Worm (Caenorhabditis elegans): ENCODE results near the gene C45G9.12.
A peak's percentile ranks its signal among the peaks of the same experiment; 100 is the strongest.

C45G9.12 gene

ce11 chrIII:5089489-5089888 is 18.1 kb upstream of the C45G9.12 start:
- peak; percentile 37 for TF ChIP-seq nhr-25 (tag; optimal IDR thresholded peaks at IDR 0.05)
- TF ChIP-seq nhr-21 (tag; optimal IDR thresholded peaks at IDR 0.05), result peak; percentile 68
- no peak for TF ChIP-seq nhr-10 (tag; optimal IDR thresholded peaks at IDR 0.05)
- TF ChIP-seq sma-9 (GFP tag; optimal IDR thresholded peaks at IDR 0.05), result peak; percentile 77
- TF ChIP-seq sma-9 (tag; optimal IDR thresholded peaks at IDR 0.05), result no peak
- TF ChIP-seq fos-1 (tag; optimal IDR thresholded peaks at IDR 0.05), result peak; percentile 2

DNA sequence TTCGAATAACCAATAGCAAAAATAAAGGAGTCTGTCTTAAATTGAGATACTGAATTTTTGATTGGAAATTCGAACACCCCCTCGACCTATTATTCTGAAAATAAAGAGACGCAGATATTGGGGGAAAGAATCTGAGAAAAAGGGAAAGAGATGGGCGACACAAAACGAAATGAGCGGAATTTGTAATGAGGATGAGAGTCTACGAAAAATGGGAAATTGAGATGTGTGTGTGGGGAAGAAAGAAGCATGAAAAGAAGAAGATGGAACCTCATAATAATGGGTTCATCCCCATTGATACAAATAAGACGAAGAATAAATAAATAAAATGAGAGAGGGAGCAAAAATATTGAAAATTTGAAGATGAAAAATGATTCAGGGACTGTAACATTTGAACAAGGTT is 14.1 kb upstream of the C45G9.12 start, which contains the start of gene cah-1:
TSS of gene cah-1 (minus strand) at position 101 of the 400 bp plus-strand sequence.
- no peak for TF ChIP-seq ztf-1 (GFP tag; conservative IDR thresholded peaks at IDR 0.05)
- TF ChIP-seq elt-3 (tag; optimal IDR thresholded peaks at IDR 0.05), result no peak
- peak; percentile 23 for TF ChIP-seq unc-55 (GFP tag; optimal IDR thresholded peaks at IDR 0.05)
- no peak for TF ChIP-seq nhr-10 (tag; optimal IDR thresholded peaks at IDR 0.05)
- no peak for TF ChIP-seq mbf-1 (tag; optimal IDR thresholded peaks at IDR 0.05)
- no peak for TF ChIP-seq peb-1 (tag; optimal IDR thresholded peaks at IDR 0.05)
- TF ChIP-seq lsy-2 (tag; optimal IDR thresholded peaks at IDR 0.05), result no peak

ce11 chrIII:5083304-5083703 is 11.9 kb upstream of the C45G9.12 start:
- no peak for TF ChIP-seq ceh-82 (tag; optimal IDR thresholded peaks at IDR 0.05)
- TF ChIP-seq nhr-21 (tag; optimal IDR thresholded peaks at IDR 0.05), result peak; percentile 22
- no peak for TF ChIP-seq ztf-11 (tag; optimal IDR thresholded peaks at IDR 0.05)
- peak; percentile 31 for TF ChIP-seq ztf-4 (tag; optimal IDR thresholded peaks at IDR 0.05)
- no peak for TF ChIP-seq F13H6.1 (tag; optimal IDR thresholded peaks at IDR 0.05)
- TF ChIP-seq nhr-77 (tag; optimal IDR thresholded peaks at IDR 0.05), result no peak
- no peak for TF ChIP-seq Y55F3AM.14 (GFP tag; optimal IDR thresholded peaks at IDR 0.05)
- TF ChIP-seq nhr-11 (tag; optimal IDR thresholded peaks at IDR 0.05), result no peak
- no peak for TF ChIP-seq gmeb-1 (tag; optimal IDR thresholded peaks at IDR 0.05)
- no peak for TF ChIP-seq fos-1 (tag; optimal IDR thresholded peaks at IDR 0.05)
- TF ChIP-seq sma-3 (GFP tag; optimal IDR thresholded peaks at IDR 0.05), result peak; percentile 24
- TF ChIP-seq crh-2 (tag; optimal IDR thresholded peaks at IDR 0.05), result no peak
- TF ChIP-seq mdl-1 (tag; optimal IDR thresholded peaks at IDR 0.05), result no peak

- TF ChIP-seq C34F6.9 (tag; optimal IDR thresholded peaks at IDR 0.05), result no peak
- no peak for TF ChIP-seq ama-1 (optimal IDR thresholded peaks at IDR 0.05)
- TF ChIP-seq nhr-23 (tag; optimal IDR thresholded peaks at IDR 0.05), result no peak
- no peak for TF ChIP-seq sma-9 (GFP tag; optimal IDR thresholded peaks at IDR 0.05)
- TF ChIP-seq sma-9 (tag; optimal IDR thresholded peaks at IDR 0.05), result no peak
- no peak for TF ChIP-seq sem-4 (tag; optimal IDR thresholded peaks at IDR 0.05)
- TF ChIP-seq lin-13 (GFP tag; optimal IDR thresholded peaks at IDR 0.05), result no peak
- no peak for TF ChIP-seq snpc-4 (tag; optimal IDR thresholded peaks at IDR 0.05)
- TF ChIP-seq unc-55 (GFP tag; optimal IDR thresholded peaks at IDR 0.05), result no peak
- no peak for TF ChIP-seq lin-39 (tag; optimal IDR thresholded peaks at IDR 0.05)
- no peak for TF ChIP-seq lin-11 (tag; optimal IDR thresholded peaks at IDR 0.05)
- no peak for TF ChIP-seq elt-3 (tag; optimal IDR thresholded peaks at IDR 0.05)
- no peak for TF ChIP-seq peb-1 (tag; optimal IDR thresholded peaks at IDR 0.05)
- TF ChIP-seq nhr-12 (tag; optimal IDR thresholded peaks at IDR 0.05), result no peak
- TF ChIP-seq F13H6.1 (tag; optimal IDR thresholded peaks at IDR 0.05), result no peak
- TF ChIP-seq egl-27 (tag; optimal IDR thresholded peaks at IDR 0.05), result no peak
Measured at ce11 chrIII:5081573-5081823, 10.1 kb upstream of the C45G9.12 start, which contains the start of gene cox-6A. TSS of gene cox-6A (plus strand) at chrIII:5081724.

- TF ChIP-seq Y55F3AM.14 (GFP tag; optimal IDR thresholded peaks at IDR 0.05) (peak; percentile 84), mdl-1 (tag; optimal IDR thresholded peaks at IDR 0.05) (peak in 1 of 2 experiments; percentile 26), ztf-4 (tag; optimal IDR thresholded peaks at IDR 0.05) (peak; percentile 62), peb-1 (tag; optimal IDR thresholded peaks at IDR 0.05) (no peak), sma-9 (GFP tag; optimal IDR thresholded peaks at IDR 0.05) (peak; percentile 95), sma-9 (tag; optimal IDR thresholded peaks at IDR 0.05) (no peak), nhr-12 (tag; optimal IDR thresholded peaks at IDR 0.05) (peak; percentile 31), egl-27 (tag; optimal IDR thresholded peaks at IDR 0.05) (peak; percentile 31), nhr-10 (tag; optimal IDR thresholded peaks at IDR 0.05) (peak; percentile 28), lsy-2 (tag; optimal IDR thresholded peaks at IDR 0.05) (peak; percentile 83 to 87), nhr-23 (tag; optimal IDR thresholded peaks at IDR 0.05) (no peak), F13H6.1 (tag; optimal IDR thresholded peaks at IDR 0.05) (peak; percentile 83), C34F6.9 (tag; optimal IDR thresholded peaks at IDR 0.05) (peak; percentile 76), aly-2 (tag; optimal IDR thresholded peaks at IDR 0.05) (peak; percentile 13), ztf-11 (tag; optimal IDR thresholded peaks at IDR 0.05) (no peak), nhr-25 (tag; optimal IDR thresholded peaks at IDR 0.05) (peak; percentile 60), unc-55 (GFP tag; optimal IDR thresholded peaks at IDR 0.05) (peak; percentile 76), ama-1 (optimal IDR thresholded peaks at IDR 0.05) (no peak), elt-1 (tag; optimal IDR thresholded peaks at IDR 0.05) (no peak), ceh-16 (tag; optimal IDR thresholded peaks at IDR 0.05) (no peak), lin-13 (GFP tag; optimal IDR thresholded peaks at IDR 0.05) (peak; percentile 78), gmeb-1 (tag; optimal IDR thresholded peaks at IDR 0.05) (peak; percentile 80), nhr-11 (tag; optimal IDR thresholded peaks at IDR 0.05) (peak; percentile 52), mab-5 (tag; optimal IDR thresholded peaks at IDR 0.05) (peak; percentile 25), dmd-4 (tag; optimal IDR thresholded peaks at IDR 0.05) (no peak), zag-1 (tag; optimal IDR thresholded peaks at IDR 0.05) (peak; percentile 17), lin-11 (tag; optimal IDR thresholded peaks at IDR 0.05) (no peak), ztf-1 (GFP tag; conservative IDR thresholded peaks at IDR 0.05) (no peak), nhr-6 (tag; optimal IDR thresholded peaks at IDR 0.05) (peak; percentile 74), sma-3 (GFP tag; optimal IDR thresholded peaks at IDR 0.05) (peak; percentile 92), mbf-1 (tag; optimal IDR thresholded peaks at IDR 0.05) (no peak), elt-3 (tag; optimal IDR thresholded peaks at IDR 0.05) (no peak)
Measured at ce11 chrIII:5080700-5081572, 9.5 kb upstream of the C45G9.12 start.

Measured in whole organism, L2 larva.